Fruit fly (Drosophila melanogaster) whole organism, embryonic: ENCODE data around the gene CG32984.

Experiments used
- B-H1 ChIP-seq: fragments of 200-800 bp; sonication (Bioruptor generic); IDR thresholded peaks from 3 replicates; pipeline ENCODE4 v1.3.6; 2022; ENCODE audit warnings: missing biosample characterization, missing genetic modification characterization
- Blimp-1 ChIP-seq: fragments of 200-800 bp; sonication (Bioruptor generic); optimal IDR thresholded peaks from 3 replicates; lab custom pipeline; 2018; ENCODE audit warnings: missing biosample characterization, missing genetic modification characterization, mild to moderate bottlenecking, moderate library complexity, missing genetic modification reagents
- Bteb2 ChIP-seq: fragments of 200-800 bp; sonication (Bioruptor generic); optimal IDR thresholded peaks from 2 replicates; lab custom pipeline; 2016; ENCODE audit warnings: missing biosample characterization, missing genetic modification characterization
- CG10959 ChIP-seq: fragments of 200-800 bp; sonication (Bioruptor generic); IDR thresholded peaks from 2 replicates; pipeline ENCODE4 v1.3.6; 2022; ENCODE audit warnings: missing biosample characterization, missing genetic modification characterization
- CG11398 ChIP-seq: fragments of 200-800 bp; sonication (Bioruptor generic); optimal IDR thresholded peaks from 2 replicates; lab custom pipeline; 2016; ENCODE audit warnings: missing biosample characterization, missing genetic modification characterization
- CG13624 ChIP-seq: fragments of 200-800 bp; sonication (Bioruptor generic); optimal IDR thresholded peaks from 2 replicates; lab custom pipeline; 2016; ENCODE audit warnings: missing biosample characterization, missing genetic modification characterization
- CG14965 ChIP-seq: fragments of 200-800 bp; sonication (Bioruptor generic); optimal IDR thresholded peaks from 2 replicates; lab custom pipeline; 2016; ENCODE audit warnings: missing biosample characterization, missing genetic modification characterization, borderline replicate concordance
- CG15269 ChIP-seq: fragments of 200-800 bp; sonication (Bioruptor generic); optimal IDR thresholded peaks from 2 replicates; lab custom pipeline; 2018; ENCODE audit warnings: missing biosample characterization, mild to moderate bottlenecking, missing genetic modification characterization, moderate library complexity
- CG1602 ChIP-seq: fragments of 200-800 bp; sonication (Bioruptor generic); optimal IDR thresholded peaks from 3 replicates; lab custom pipeline; 2016; ENCODE audit warnings: missing biosample characterization, missing genetic modification characterization
- CG16815 ChIP-seq: fragments of 200-800 bp; sonication (Bioruptor generic); optimal IDR thresholded peaks from 3 replicates; lab custom pipeline; 2017; ENCODE audit warnings: missing biosample characterization, mild to moderate bottlenecking, missing genetic modification characterization
- CG2116 ChIP-seq: fragments of 200-800 bp; sonication (Bioruptor generic); optimal IDR thresholded peaks from 3 replicates; lab custom pipeline; 2018; ENCODE audit warnings: missing biosample characterization, mild to moderate bottlenecking, missing genetic modification characterization
- CG30020 ChIP-seq: fragments of 200-800 bp; optimal IDR thresholded peaks from 2 replicates; lab custom pipeline; 2019; ENCODE audit warnings: missing biosample characterization, mild to moderate bottlenecking, missing genetic modification characterization, moderate library complexity
- CG30403 ChIP-seq: fragments of 200-800 bp; sonication (Bioruptor generic); optimal IDR thresholded peaks from 3 replicates; lab custom pipeline; 2016; ENCODE audit warnings: missing biosample characterization, missing genetic modification characterization
- CG5245 ChIP-seq: fragments of 200-800 bp; sonication (Bioruptor generic); optimal IDR thresholded peaks from 3 replicates; lab custom pipeline; 2016; ENCODE audit warnings: missing biosample characterization, missing genetic modification characterization
- CG7271 ChIP-seq: fragments of 200-800 bp; sonication (Bioruptor generic); optimal IDR thresholded peaks from 2 replicates; lab custom pipeline; 2018; ENCODE audit warnings: missing biosample characterization, mild to moderate bottlenecking, missing genetic modification characterization, moderate library complexity
- CG7786 ChIP-seq: fragments of 200-800 bp; sonication (Bioruptor generic); optimal IDR thresholded peaks from 2 replicates; lab custom pipeline; 2016; ENCODE audit warnings: missing biosample characterization, missing genetic modification characterization
- CG8478 ChIP-seq: fragments of >200 bp; optimal IDR thresholded peaks from 2 replicates; lab custom pipeline; 2018
- CG9437 ChIP-seq: fragments of 200-800 bp; sonication (Bioruptor generic); optimal IDR thresholded peaks from 2 replicates; lab custom pipeline; 2018; ENCODE audit warnings: missing biosample characterization, mild to moderate bottlenecking, missing genetic modification characterization
- D ChIP-seq, 2 experiments: fragments of 200-800 bp in 1 of 2; fragments of >200 bp in 1 of 2; sonication (Bioruptor generic) in 1 of 2; optimal IDR thresholded peaks; 2 replicates in 1 of 2; 3 replicates in 1 of 2; lab custom pipeline; 2017; ENCODE audit warnings: mild to moderate bottlenecking in 1 of 2, missing biosample characterization in 1 of 2, missing genetic modification characterization in 1 of 2, missing genetic modification reagents in 1 of 2
- Dbx ChIP-seq: fragments of 200-800 bp; sonication (Bioruptor generic); IDR thresholded peaks from 3 replicates; pipeline ENCODE4 v1.3.6; 2022; ENCODE audit warnings: missing biosample characterization, missing genetic modification characterization
- Doc3 ChIP-seq: fragments of 200-800 bp; sonication (Bioruptor generic); IDR thresholded peaks from 3 replicates; pipeline ENCODE4 v1.3.6; 2022; ENCODE audit warnings: missing biosample characterization, missing genetic modification characterization; ENCODE audit not compliant: partially characterized antibody
- GATAe ChIP-seq: fragments of 200-800 bp; sonication (Bioruptor generic); conservative IDR thresholded peaks from 2 replicates; pipeline ENCODE4 v1.3.6; 2022; ENCODE audit warnings: missing biosample characterization, missing genetic modification characterization
- Gsc ChIP-seq: fragments of 200-800 bp; sonication (Bioruptor generic); IDR thresholded peaks from 2 replicates; pipeline ENCODE4 v1.3.6; 2022; ENCODE audit warnings: missing biosample characterization, missing genetic modification characterization
- HLH3B ChIP-seq: fragments of 200-800 bp; sonication (Bioruptor generic); IDR thresholded peaks from 2 replicates; pipeline ENCODE4 v1.3.6; 2022; ENCODE audit warnings: missing biosample characterization, missing genetic modification characterization
- Hsf ChIP-seq: fragments of 200-800 bp; sonication (Bioruptor generic); optimal IDR thresholded peaks from 3 replicates; lab custom pipeline; 2016; ENCODE audit warnings: missing biosample characterization, missing genetic modification characterization
- Jarid2 ChIP-seq: fragments of 200-800 bp; sonication (Bioruptor generic); optimal IDR thresholded peaks from 3 replicates; lab custom pipeline; 2017; ENCODE audit warnings: mild to moderate bottlenecking, missing biosample characterization, missing genetic modification reagents, missing genetic modification characterization
- MBD-R2 ChIP-seq: fragments of 200-800 bp; sonication (Bioruptor generic); IDR thresholded peaks from 2 replicates; pipeline ENCODE4 v1.3.6; 2022; ENCODE audit warnings: missing biosample characterization, missing genetic modification characterization
- NC2α ChIP-seq: fragments of 200-800 bp; sonication (Bioruptor generic); optimal IDR thresholded peaks from 2 replicates; lab custom pipeline; 2016; ENCODE audit warnings: missing biosample characterization, missing genetic modification characterization
- Oli ChIP-seq: fragments of 200-800 bp; sonication (Bioruptor generic); optimal IDR thresholded peaks from 2 replicates; lab custom pipeline; 2018; ENCODE audit warnings: missing biosample characterization, mild to moderate bottlenecking, missing genetic modification characterization, moderate library complexity
- Stat92E ChIP-seq, 3 experiments: fragments of >200 bp in 2 of 3; fragments of 200-800 bp in 1 of 3; sonication (Bioruptor generic) in 1 of 3; optimal IDR thresholded peaks; 2 replicates each; lab custom pipeline; 2017 to 2019; ENCODE audit warnings: missing biosample characterization in 3 of 3, missing genetic modification characterization in 3 of 3, mild to moderate bottlenecking in 1 of 3, moderate library complexity in 1 of 3
- Trl ChIP-seq, 3 experiments: fragments of >200 bp in 2 of 3; fragments of 200-800 bp in 1 of 3; sonication (Bioruptor generic) in 1 of 3; optimal IDR thresholded peaks; 2 replicates in 1 of 3; 3 replicates in 2 of 3; lab custom pipeline; 2016 to 2017; ENCODE audit warnings: missing biosample characterization in 1 of 3, missing genetic modification characterization in 1 of 3
- abd-A ChIP-seq: fragments of 200-800 bp; sonication (Bioruptor generic); optimal IDR thresholded peaks from 3 replicates; lab custom pipeline; 2019; ENCODE audit warnings: missing biosample characterization, mild to moderate bottlenecking, missing genetic modification characterization, moderate library complexity
- al ChIP-seq: fragments of 200-800 bp; sonication (Bioruptor generic); IDR thresholded peaks from 2 replicates; pipeline ENCODE4 v1.3.6; 2022; ENCODE audit warnings: missing biosample characterization, missing genetic modification characterization
- amos ChIP-seq: fragments of 200-800 bp; sonication (Bioruptor generic); IDR thresholded peaks from 2 replicates; pipeline ENCODE4 v1.3.6; 2022; ENCODE audit warnings: missing biosample characterization, missing genetic modification characterization; ENCODE audit not compliant: partially characterized antibody
- ase ChIP-seq: fragments of 200-800 bp; sonication (Bioruptor generic); IDR thresholded peaks from 3 replicates; pipeline ENCODE4 v1.3.6; 2022; ENCODE audit warnings: missing biosample characterization, missing genetic modification characterization
- bigmax ChIP-seq: fragments of 200-800 bp; sonication (Bioruptor generic); optimal IDR thresholded peaks from 2 replicates; lab custom pipeline; 2018; ENCODE audit warnings: missing biosample characterization, mild to moderate bottlenecking, missing genetic modification characterization
- croc ChIP-seq: fragments of 200-800 bp; sonication (Bioruptor generic); conservative IDR thresholded peaks from 3 replicates; pipeline ENCODE4 v1.3.6; 2022; ENCODE audit warnings: missing biosample characterization, missing genetic modification characterization
- esg ChIP-seq: fragments of 200-800 bp; sonication (Bioruptor generic); conservative IDR thresholded peaks from 2 replicates; pipeline ENCODE4 v1.3.6; 2022; ENCODE audit warnings: missing biosample characterization, missing genetic modification characterization
- fd102C ChIP-seq: fragments of 200-800 bp; sonication (Bioruptor generic); optimal IDR thresholded peaks from 2 replicates; lab custom pipeline; 2018; ENCODE audit warnings: missing biosample characterization, mild to moderate bottlenecking, missing genetic modification characterization, moderate library complexity
- fd64A ChIP-seq: fragments of 200-800 bp; sonication (Bioruptor generic); optimal IDR thresholded peaks from 3 replicates; lab custom pipeline; 2018; ENCODE audit warnings: missing biosample characterization, mild to moderate bottlenecking, missing genetic modification characterization
- gt ChIP-seq: fragments of 200-800 bp; sonication (Bioruptor generic); IDR thresholded peaks from 2 replicates; pipeline ENCODE4 v1.3.6; 2022; ENCODE audit warnings: missing biosample characterization, missing genetic modification characterization
- h ChIP-seq: fragments of >200 bp; optimal IDR thresholded peaks from 2 replicates; lab custom pipeline; 2017
- hth ChIP-seq: fragments of >200 bp; optimal IDR thresholded peaks from 2 replicates; lab custom pipeline; 2017; ENCODE audit warnings: inconsistent platforms
- klu ChIP-seq: fragments of 200-800 bp; sonication (Bioruptor generic); IDR thresholded peaks from 2 replicates; pipeline ENCODE4 v1.3.6; 2022; ENCODE audit warnings: missing biosample characterization, missing genetic modification characterization
- pzg ChIP-seq: fragments of 200-800 bp; sonication (Bioruptor generic); optimal IDR thresholded peaks from 3 replicates; lab custom pipeline; 2018; ENCODE audit warnings: missing biosample characterization, mild to moderate bottlenecking, missing genetic modification characterization, moderate library complexity
- sens ChIP-seq: fragments of 200-800 bp; sonication (Bioruptor generic); peaks from one replicate; lab custom pipeline; 2016; ENCODE audit warnings: missing biosample characterization, missing genetic modification characterization
- sima ChIP-seq: fragments of 200-800 bp; sonication (Bioruptor generic); optimal IDR thresholded peaks from 2 replicates; lab custom pipeline; 2016; ENCODE audit warnings: missing biosample characterization, missing genetic modification characterization
- toy ChIP-seq: fragments of 200-800 bp; sonication (Bioruptor generic); IDR thresholded peaks from 2 replicates; pipeline ENCODE4 v1.3.6; 2022; ENCODE audit warnings: missing biosample characterization, missing genetic modification characterization
- trem ChIP-seq: fragments of 200-800 bp; optimal IDR thresholded peaks from 3 replicates; lab custom pipeline; 2019; ENCODE audit warnings: missing biosample characterization, mild to moderate bottlenecking, missing genetic modification characterization, moderate library complexity
- trh ChIP-seq: fragments of 200-800 bp; sonication (Bioruptor generic); optimal IDR thresholded peaks from 2 replicates; lab custom pipeline; 2016; ENCODE audit warnings: missing biosample characterization, missing genetic modification characterization
- tup ChIP-seq: fragments of 200-800 bp; sonication (Bioruptor generic); optimal IDR thresholded peaks from 2 replicates; lab custom pipeline; 2016; ENCODE audit warnings: missing biosample characterization, mild to moderate bottlenecking, missing genetic modification characterization, moderate library complexity

The CG32984 gene

DNA sequence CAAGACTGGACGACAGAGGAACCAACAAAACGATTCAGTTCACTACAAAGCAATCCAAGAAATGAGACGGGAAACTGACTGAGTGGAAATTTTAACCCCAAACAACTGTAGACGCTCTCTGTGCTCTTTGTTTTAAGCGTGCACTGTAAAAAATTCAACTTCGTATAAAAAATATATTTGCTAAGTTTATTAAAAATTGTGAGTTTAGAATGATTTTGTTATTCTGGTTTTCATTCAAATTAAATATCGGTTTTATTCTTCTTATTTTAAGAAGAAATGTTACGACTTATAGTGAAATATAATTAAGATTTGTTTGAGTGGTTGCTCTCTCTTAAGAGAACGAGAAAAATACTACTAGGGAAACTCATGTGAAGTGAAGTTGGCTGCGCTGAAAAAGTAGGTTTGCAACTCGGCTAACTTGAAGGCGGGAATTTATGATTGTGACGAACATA, 6.7 kb upstream of the CG32984 start (continued):
- TF ChIP-seq pzg (GFP tag; lab: Kevin White, UChicago) = peak; percentile 56
- TF ChIP-seq tup = peak; percentile 76
- peak; percentile 88 for TF ChIP-seq CG13624 (GFP tag; lab: Kevin White, UChicago)
- TF ChIP-seq croc (GFP tag; lab: Robert Waterston, UW) = peak; percentile 96
- peak; percentile 93 for TF ChIP-seq Blimp-1 (GFP tag; lab: Kevin White, UChicago)
- TF ChIP-seq CG5245 (GFP tag; lab: Kevin White, UChicago) = peak; percentile 85
- TF ChIP-seq CG7786 (GFP tag; lab: Kevin White, UChicago) = peak; percentile 89
- TF ChIP-seq CG11398 = peak; percentile 77
- peak; percentile 95 for TF ChIP-seq trh (GFP tag; lab: Kevin White, UChicago)
- TF ChIP-seq Gsc = no peak
- peak; percentile 94 for TF ChIP-seq CG16815 (GFP tag; lab: Kevin White, UChicago)
- peak; percentile 93 for TF ChIP-seq fd102C (GFP tag; lab: Kevin White, UChicago)
- TF ChIP-seq Dbx = peak; percentile 98
- TF ChIP-seq CG14965 (GFP tag; lab: Kevin White, UChicago) = peak; percentile 56
- TF ChIP-seq Doc3 (GFP tag; lab: Robert Waterston, UW) = no peak
- TF ChIP-seq CG10959 = peak; percentile 98
- TF ChIP-seq CG1602 (GFP tag; lab: Kevin White, UChicago) = peak; percentile 94
- peak; percentile 90 for TF ChIP-seq CG15269
- peak in 1 of 3 experiments; percentile 66 for TF ChIP-seq Stat92E (GFP tag; optimal IDR thresholded peaks at IDR 0.05; lab: Kevin White, UChicago)
- peak; percentile 67 for TF ChIP-seq CG30020 (tag; lab: Kevin White, UChicago)
- no peak for TF ChIP-seq CG8478 (lab: Kevin White, UChicago)
- peak; percentile 93 for TF ChIP-seq al (GFP tag; lab: Robert Waterston, UW)
- peak; percentile 99 for TF ChIP-seq HLH3B
- peak; percentile 42 for TF ChIP-seq fd64A (GFP tag; lab: Kevin White, UChicago)
- TF ChIP-seq MBD-R2 (GFP tag; lab: Robert Waterston, UW) = peak; percentile 95
- TF ChIP-seq D (optimal IDR thresholded peaks at IDR 0.05; lab: Kevin White, UChicago) = no peak
- TF ChIP-seq D (GFP tag; optimal IDR thresholded peaks at IDR 0.05; lab: Kevin White, UChicago) = peak; percentile 90
- TF ChIP-seq GATAe (GFP tag; lab: Robert Waterston, UW) = peak; percentile 90
- peak; percentile 78 for TF ChIP-seq CG9437 (GFP tag; lab: Kevin White, UChicago)
- TF ChIP-seq gt (GFP tag; lab: Robert Waterston, UW) = peak; percentile 87
- peak; percentile 95 for TF ChIP-seq Hsf
- TF ChIP-seq bigmax (GFP tag; lab: Kevin White, UChicago) = peak; percentile 42
- peak; percentile 91 for TF ChIP-seq Oli (tag; lab: Kevin White, UChicago)
- TF ChIP-seq toy (GFP tag; lab: Robert Waterston, UW) = peak; percentile 91
- peak; percentile 83 for TF ChIP-seq sima
- TF ChIP-seq NC2α (GFP tag; lab: Kevin White, UChicago) = peak; percentile 77
- TF ChIP-seq B-H1 (GFP tag; lab: Robert Waterston, UW) = peak; percentile 98
- peak; percentile 81 for TF ChIP-seq CG7271
- peak; percentile 63 for TF ChIP-seq Jarid2 (GFP tag; lab: Kevin White, UChicago)
- no peak for TF ChIP-seq abd-A (tag; lab: Kevin White, UChicago)
- peak; percentile 100 for TF ChIP-seq sens (GFP tag; lab: Kevin White, UChicago)
- peak; percentile 80 for TF ChIP-seq CG2116 (GFP tag; lab: Kevin White, UChicago)
- TF ChIP-seq esg (GFP tag; lab: Robert Waterston, UW) = peak; percentile 97
- TF ChIP-seq klu = peak; percentile 94
- no peak for TF ChIP-seq h (lab: Kevin White, UChicago)
- TF ChIP-seq amos (GFP tag; lab: Robert Waterston, UW) = peak; percentile 32; the same call in 1 of the 2 replicates
- TF ChIP-seq hth (lab: Kevin White, UChicago) = no peak
- peak; percentile 96 for TF ChIP-seq CG30403
- peak; percentile 84 to 97 for TF ChIP-seq Trl (optimal IDR thresholded peaks at IDR 0.05; lab: Kevin White, UChicago)
- peak; percentile 97 for TF ChIP-seq Trl (GFP tag; optimal IDR thresholded peaks at IDR 0.05; lab: Kevin White, UChicago)
- TF ChIP-seq Bteb2 (GFP tag; lab: Kevin White, UChicago) = peak; percentile 94
- peak; percentile 96 for TF ChIP-seq ase (GFP tag; lab: Robert Waterston, UW)
- peak; percentile 92 for TF ChIP-seq trem (tag; lab: Kevin White, UChicago)
